Worm (Caenorhabditis elegans): ENCODE measurements around the gene rps-18.

Gene rps-18

DNA sequence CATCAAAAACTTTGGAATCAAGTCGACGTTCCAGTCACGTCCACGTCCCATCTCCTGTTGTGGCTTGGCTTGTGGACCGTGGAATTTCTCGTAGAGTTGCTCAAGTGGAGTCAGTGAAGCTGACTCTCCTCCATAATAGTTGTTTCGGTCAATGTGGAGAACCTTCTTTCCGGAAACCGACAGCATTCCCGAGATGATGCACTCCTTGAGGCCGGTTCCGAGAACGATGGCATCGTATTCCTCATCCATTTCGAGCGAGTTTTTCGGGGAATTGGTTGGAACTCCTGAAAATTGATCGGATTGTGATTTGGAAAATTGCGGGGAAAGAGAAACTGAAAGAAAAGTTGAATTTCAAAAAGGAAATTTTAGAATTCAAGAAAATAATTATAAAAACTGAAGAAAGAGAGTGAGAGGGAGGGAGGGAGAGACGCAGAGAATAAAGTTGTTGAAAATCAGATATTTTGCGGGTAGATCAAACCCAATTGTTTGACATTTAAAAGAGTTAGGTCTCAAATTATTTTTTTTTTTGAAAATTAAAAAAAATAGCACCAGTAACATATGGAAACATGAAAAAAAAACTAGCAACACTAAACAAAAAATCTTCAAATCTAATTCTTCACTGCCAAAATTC, 32.8 kb upstream of the rps-18 start, which contains the start of gene gdi-1:
Gene gdi-1, minus strand, starts transcription at position 286 of the 631 bp plus-strand sequence.
- TF ChIP-seq hlh-1 (tag; optimal IDR thresholded peaks at IDR 0.05) = no peak
- TF ChIP-seq bed-3 (GFP tag; optimal IDR thresholded peaks at IDR 0.05) = no peak
- TF ChIP-seq mls-2 (tag; optimal IDR thresholded peaks at IDR 0.05) = no peak
- TF ChIP-seq mep-1 (tag; optimal IDR thresholded peaks at IDR 0.05) = no peak
- TF ChIP-seq tbx-8 (GFP tag; optimal IDR thresholded peaks at IDR 0.05) = no peak
- no peak for TF ChIP-seq nhr-237 (tag; optimal IDR thresholded peaks at IDR 0.05)
- TF ChIP-seq ceh-43 (GFP tag; optimal IDR thresholded peaks at IDR 0.05) = no peak
- no peak for TF ChIP-seq sem-2 (GFP tag; optimal IDR thresholded peaks at IDR 0.05)
- no peak for TF ChIP-seq blmp-1 (tag; optimal IDR thresholded peaks at IDR 0.05)
- TF ChIP-seq lin-32 (GFP tag; optimal IDR thresholded peaks at IDR 0.05) = no peak
- TF ChIP-seq sptf-1 (tag; optimal IDR thresholded peaks at IDR 0.05) = no peak
- TF ChIP-seq nhr-28 (tag; optimal IDR thresholded peaks at IDR 0.05) = no peak
- no peak for TF ChIP-seq ces-1 (GFP tag; optimal IDR thresholded peaks at IDR 0.05)
- no peak for TF ChIP-seq nhr-12 (tag; optimal IDR thresholded peaks at IDR 0.05)
- no peak for TF ChIP-seq flh-1 (GFP tag; optimal IDR thresholded peaks at IDR 0.05)

- TF ChIP-seq unc-120 (tag; optimal IDR thresholded peaks at IDR 0.05; ENCODE audit: poor library complexity, severe bottlenecking) = peak; percentile 43
- TF ChIP-seq ces-1 (GFP tag; optimal IDR thresholded peaks at IDR 0.05) = peak; percentile 51
- TF ChIP-seq nhr-76 (tag; optimal IDR thresholded peaks at IDR 0.05) = no peak
- TF ChIP-seq tbx-8 (GFP tag; optimal IDR thresholded peaks at IDR 0.05) = no peak
- TF ChIP-seq bed-3 (GFP tag; optimal IDR thresholded peaks at IDR 0.05) = no peak
- no peak for TF ChIP-seq hlh-1 (tag; optimal IDR thresholded peaks at IDR 0.05)
- no peak for TF ChIP-seq unc-39 (tag; optimal IDR thresholded peaks at IDR 0.05)
- TF ChIP-seq mab-5 (tag; optimal IDR thresholded peaks at IDR 0.05) = no peak
- TF ChIP-seq elt-1 (tag; optimal IDR thresholded peaks at IDR 0.05; ENCODE audit: borderline replicate concordance, insufficient read depth) = no peak
- peak; percentile 41 for TF ChIP-seq lsy-2 (tag; optimal IDR thresholded peaks at IDR 0.05)
- TF ChIP-seq ceh-83 (GFP tag; optimal IDR thresholded peaks at IDR 0.05) = no peak
- TF ChIP-seq drap-1 (GFP tag; optimal IDR thresholded peaks at IDR 0.05) = no peak
- no peak for TF ChIP-seq pha-4 (tag; optimal IDR thresholded peaks at IDR 0.05)
- TF ChIP-seq cnd-1 (tag; optimal IDR thresholded peaks at IDR 0.05) = no peak
- TF ChIP-seq mls-2 (tag; optimal IDR thresholded peaks at IDR 0.05) = peak; percentile 44
- TF ChIP-seq lin-32 (GFP tag; optimal IDR thresholded peaks at IDR 0.05) = no peak
- TF ChIP-seq M03D4.4 (tag; optimal IDR thresholded peaks at IDR 0.05) = no peak
- no peak for TF ChIP-seq nhr-2 (tag; optimal IDR thresholded peaks at IDR 0.05)
- no peak for TF ChIP-seq unc-62 (GFP tag; optimal IDR thresholded peaks at IDR 0.05)
- no peak for TF ChIP-seq elt-3 (tag; optimal IDR thresholded peaks at IDR 0.05)
- peak; percentile 75 for TF ChIP-seq ceh-39 (tag; optimal IDR thresholded peaks at IDR 0.05)
- TF ChIP-seq sem-2 (GFP tag; optimal IDR thresholded peaks at IDR 0.05) = no peak
- TF ChIP-seq ham-2 (GFP tag; optimal IDR thresholded peaks at IDR 0.05) = peak; percentile 48
- no peak for TF ChIP-seq zip-8 (tag; optimal IDR thresholded peaks at IDR 0.05)
- no peak for TF ChIP-seq flh-1 (GFP tag; optimal IDR thresholded peaks at IDR 0.05)
- no peak for TF ChIP-seq nhr-28 (tag; optimal IDR thresholded peaks at IDR 0.05)
- TF ChIP-seq ceh-43 (GFP tag; optimal IDR thresholded peaks at IDR 0.05) = peak; percentile 14
- no peak for TF ChIP-seq nhr-12 (tag; optimal IDR thresholded peaks at IDR 0.05)
- TF ChIP-seq sptf-1 (tag; optimal IDR thresholded peaks at IDR 0.05) = peak; percentile 32
- peak; percentile 1 for TF ChIP-seq nhr-237 (tag; optimal IDR thresholded peaks at IDR 0.05)
- peak; percentile 6 for TF ChIP-seq mep-1 (tag; optimal IDR thresholded peaks at IDR 0.05)
- TF ChIP-seq ztf-11 (tag; optimal IDR thresholded peaks at IDR 0.05) = peak; percentile 14
- no peak for TF ChIP-seq snpc-4 (tag; optimal IDR thresholded peaks at IDR 0.05)
- peak; percentile 13 for TF ChIP-seq lin-13 (tag; optimal IDR thresholded peaks at IDR 0.05)
- peak; percentile 94 for TF ChIP-seq blmp-1 (tag; optimal IDR thresholded peaks at IDR 0.05)
Measured at ce11 chrIV:14793900-14794624, 31.4 kb upstream of the rps-18 start.

- no peak for TF ChIP-seq drap-1 (GFP tag; optimal IDR thresholded peaks at IDR 0.05)
- TF ChIP-seq hlh-1 (tag; optimal IDR thresholded peaks at IDR 0.05) = no peak
- TF ChIP-seq unc-39 (tag; optimal IDR thresholded peaks at IDR 0.05) = no peak
- no peak for TF ChIP-seq mep-1 (tag; optimal IDR thresholded peaks at IDR 0.05)
- no peak for TF ChIP-seq lin-13 (tag; optimal IDR thresholded peaks at IDR 0.05)
- TF ChIP-seq nhr-237 (tag; optimal IDR thresholded peaks at IDR 0.05) = no peak
Measured at ce11 chrIV:14795918-14796488, 29.5 kb upstream of the rps-18 start, which contains the start of gene coq-3. Gene coq-3 (minus strand): TSS chrIV:14796324.
